Worm (Caenorhabditis elegans) whole organism, mixed stage, embryonic: ENCODE measurements around the gene try-5.

Source experiments
- cnd-1 ChIP-seq: fragments of 200-800 bp; sonication (Bioruptor generic); optimal IDR thresholded peaks from 2 replicates; lab custom pipeline; 2018; ENCODE audit warnings: mild to moderate bottlenecking, missing genetic modification characterization, missing compliant biosample characterization
- elt-1 ChIP-seq: sonication (generic microtip); optimal IDR thresholded peaks from 2 replicates; lab custom pipeline; 2017; ENCODE audit warnings: missing genetic modification characterization, mild to moderate bottlenecking, missing compliant biosample characterization, antibody characterized with exemption, moderate library complexity, borderline replicate concordance; ENCODE audit not compliant: insufficient read depth
- nhr-12 ChIP-seq: fragments of 150-350 bp; optimal IDR thresholded peaks from 2 replicates; lab custom pipeline; 2014; ENCODE audit warnings: missing biosample characterization, missing genetic modification characterization
- nhr-237 ChIP-seq: fragments of 150-350 bp; optimal IDR thresholded peaks from 2 replicates; lab custom pipeline; 2014; ENCODE audit warnings: missing biosample characterization, missing genetic modification characterization
- nhr-76 ChIP-seq: sonication (generic microtip); optimal IDR thresholded peaks from 2 replicates; lab custom pipeline; 2017; ENCODE audit warnings: missing biosample characterization, missing genetic modification characterization
- sptf-1 ChIP-seq: sonication (generic microtip); optimal IDR thresholded peaks from 2 replicates; lab custom pipeline; 2017; ENCODE audit warnings: mild to moderate bottlenecking, missing genetic modification characterization, moderate library complexity, missing compliant biosample characterization
- unc-62 ChIP-seq: fragments of 150-350 bp; optimal IDR thresholded peaks from 2 replicates; lab custom pipeline; 2014; ENCODE audit warnings: missing biosample characterization, missing genetic modification reagents, missing genetic modification characterization
- ztf-11 ChIP-seq: fragments of 150-350 bp; optimal IDR thresholded peaks from 2 replicates; lab custom pipeline; 2014; ENCODE audit warnings: missing biosample characterization, missing genetic modification characterization

DNA sequence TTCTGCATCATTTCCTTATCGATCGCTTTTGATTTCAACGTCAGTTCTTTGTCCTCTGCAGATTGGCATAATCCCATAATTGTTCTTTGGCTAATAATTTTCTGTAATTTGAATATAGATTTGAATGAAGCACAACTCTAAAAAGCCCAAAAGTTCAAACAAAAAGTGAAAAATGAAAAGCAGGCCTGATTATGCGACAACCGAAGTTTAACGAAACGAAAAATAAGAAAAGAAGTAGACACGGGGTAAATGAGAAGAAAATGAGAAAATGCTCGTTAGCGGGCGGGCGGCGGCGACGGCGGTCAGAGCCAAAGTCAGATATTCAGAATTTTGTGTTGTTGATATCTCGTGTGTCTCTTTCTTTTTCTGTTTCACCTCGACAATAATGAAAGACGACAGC, 12.8 kb downstream of the try-5 start, which contains the start of gene gpa-3:
- TF ChIP-seq nhr-76 (tag; lab: Kevin White, UChicago) = no peak
- no peak for TF ChIP-seq elt-1
- no peak for TF ChIP-seq nhr-12
- TF ChIP-seq cnd-1 (tag; lab: Kevin White, UChicago) = no peak
- TF ChIP-seq sptf-1 = no peak
- no peak for TF ChIP-seq nhr-237
- no peak for TF ChIP-seq unc-62 (GFP tag; lab: Kevin White, UChicago)
- TF ChIP-seq ztf-11 (tag; lab: Kevin White, UChicago) = no peak
